Fruit fly (Drosophila melanogaster): ENCODE results near the gene kmr.

Gene kmr

dm6 chr3R:13793979-13794665 is 79.1 kb downstream of the kmr start (continued):
- TF ChIP-seq Sox100B (GFP tag; optimal IDR thresholded peaks at IDR 0.05) (peak; percentile 69), CG18011 (GFP tag; optimal IDR thresholded peaks at IDR 0.05) (no peak), ATbp (GFP tag; optimal IDR thresholded peaks at IDR 0.05) (peak; percentile 84), CG16813 (GFP tag; IDR thresholded peaks at IDR 0.05; ENCODE audit: partially characterized antibody) (no peak), H15 (GFP tag; IDR thresholded peaks at IDR 0.05) (peak; percentile 61; the same call in 2 of the 3 replicates), Hand (GFP tag; optimal IDR thresholded peaks at IDR 0.05) (no peak), btn (GFP tag; optimal IDR thresholded peaks at IDR 0.05) (no peak), CG11085 (GFP tag; IDR thresholded peaks at IDR 0.05) (no peak), Hr39 (optimal IDR thresholded peaks at IDR 0.05) (no peak), emc (GFP tag; optimal IDR thresholded peaks at IDR 0.05) (no peak), mam (GFP tag; optimal IDR thresholded peaks at IDR 0.05) (no peak), CG3407 (GFP tag; optimal IDR thresholded peaks at IDR 0.05) (peak; percentile 74), ranshi (GFP tag; IDR thresholded peaks at IDR 0.05) (0 out of 2 replicates have a peak, but pooled peaks have one; percentile 25), Adf1 (GFP tag; IDR thresholded peaks at IDR 0.05) (no peak), CG9797 (GFP tag; optimal IDR thresholded peaks at IDR 0.05) (no peak), chif (GFP tag; optimal IDR thresholded peaks at IDR 0.05) (peak in 1 of 2 experiments; percentile 5), CG3838 (GFP tag; optimal IDR thresholded peaks at IDR 0.05) (peak; percentile 31), E2f1 (GFP tag; IDR thresholded peaks at IDR 0.05) (peak; percentile 25; the same call in 1 of the 2 replicates), luna (GFP tag; optimal IDR thresholded peaks at IDR 0.05) (no peak), CG11247 (GFP tag; IDR thresholded peaks at IDR 0.05) (no peak), CG5245 (GFP tag; optimal IDR thresholded peaks at IDR 0.05) (peak; percentile 30), bab2 (GFP tag; optimal IDR thresholded peaks at IDR 0.05) (no peak), cg (GFP tag; optimal IDR thresholded peaks at IDR 0.05) (no peak), CG11695 (GFP tag; IDR thresholded peaks at IDR 0.05) (peak; percentile 49; the same call in 1 of the 3 replicates), tio (GFP tag; optimal IDR thresholded peaks at IDR 0.05) (peak; percentile 36), toy (GFP tag; IDR thresholded peaks at IDR 0.05) (no peak), Dfd (GFP tag; optimal IDR thresholded peaks at IDR 0.05) (no peak), sim (GFP tag; IDR thresholded peaks at IDR 0.05) (no peak), TFAM (GFP tag; optimal IDR thresholded peaks at IDR 0.05) (peak; percentile 35), gfzf (GFP tag; optimal IDR thresholded peaks at IDR 0.05) (no peak), CG13123 (GFP tag; optimal IDR thresholded peaks at IDR 0.05) (peak; percentile 42), Trl (optimal IDR thresholded peaks at IDR 0.05) (no peak), Trl (GFP tag; optimal IDR thresholded peaks at IDR 0.05) (no peak), CG18262 (tag; optimal IDR thresholded peaks at IDR 0.05) (peak; percentile 82), gem (tag; optimal IDR thresholded peaks at IDR 0.05) (peak; percentile 89), CG13894 (tag; optimal IDR thresholded peaks at IDR 0.05) (no peak), Neu2 (GFP tag; optimal IDR thresholded peaks at IDR 0.05; ENCODE audit: borderline replicate concordance) (no peak), jigr1 (GFP tag; IDR thresholded peaks at IDR 0.05) (no peak), prd (optimal IDR thresholded peaks at IDR 0.05) (no peak), prd (GFP tag; IDR thresholded peaks at IDR 0.05) (peak; percentile 78; the same call in 2 of the 3 replicates), sna (GFP tag; IDR thresholded peaks at IDR 0.05; ENCODE audit: partially characterized antibody) (no peak), Xbp1 (GFP tag; optimal IDR thresholded peaks at IDR 0.05) (peak; percentile 73), pita (GFP tag; optimal IDR thresholded peaks at IDR 0.05) (no peak), CG15011 (GFP tag; optimal IDR thresholded peaks at IDR 0.05) (peak; percentile 11), CG1529 (GFP tag; optimal IDR thresholded peaks at IDR 0.05) (peak; percentile 83), twi (tag; optimal IDR thresholded peaks at IDR 0.05) (peak; percentile 35), Fer1 (GFP tag; optimal IDR thresholded peaks at IDR 0.05) (no peak), CG2678 (tag; optimal IDR thresholded peaks at IDR 0.05) (peak; percentile 85), cad (GFP tag; optimal IDR thresholded peaks at IDR 0.05) (no peak), ac (GFP tag; optimal IDR thresholded peaks at IDR 0.05) (no peak), Ada2b (GFP tag; IDR thresholded peaks at IDR 0.05) (peak; percentile 56)
